Fruit fly (Drosophila melanogaster) whole organism, adult: Measurements from ENCODE around the gene CG18581.

Experiments
- CG11617 ChIP-seq: fragments of 200-800 bp; sonication (Bioruptor generic); optimal IDR thresholded peaks from 2 replicates; lab custom pipeline; 2017; ENCODE audit warnings: mild to moderate bottlenecking, missing biosample characterization, missing genetic modification reagents, missing genetic modification characterization
- CG1620 ChIP-seq: fragments of 200-800 bp; sonication (Bioruptor generic); optimal IDR thresholded peaks from 2 replicates; lab custom pipeline; 2016; ENCODE audit warnings: missing biosample characterization, missing genetic modification characterization
- CG5204 ChIP-seq: fragments of 200-800 bp; sonication (Bioruptor generic); optimal IDR thresholded peaks from 2 replicates; lab custom pipeline; 2016; ENCODE audit warnings: missing biosample characterization, missing genetic modification characterization
- Clk ChIP-seq: fragments of 200-800 bp; sonication (Bioruptor generic); optimal IDR thresholded peaks from 2 replicates; lab custom pipeline; 2017; ENCODE audit warnings: missing biosample characterization, missing genetic modification characterization
- Crg-1 ChIP-seq: fragments of 200-800 bp; sonication (Bioruptor generic); optimal IDR thresholded peaks from 2 replicates; lab custom pipeline; 2016; ENCODE audit warnings: missing biosample characterization, missing genetic modification characterization
- Hr96 ChIP-seq: fragments of 200-800 bp; sonication (Bioruptor generic); optimal IDR thresholded peaks from 2 replicates; lab custom pipeline; 2016; ENCODE audit warnings: missing biosample characterization, missing genetic modification characterization
- Mnt ChIP-seq: fragments of 200-800 bp; sonication (Bioruptor generic); optimal IDR thresholded peaks from 2 replicates; lab custom pipeline; 2016; ENCODE audit warnings: missing biosample characterization, mild to moderate bottlenecking, missing genetic modification characterization
- bab1 ChIP-seq: fragments of 200-800 bp; sonication (Bioruptor generic); optimal IDR thresholded peaks from 3 replicates; lab custom pipeline; 2019; ENCODE audit warnings: missing biosample characterization, mild to moderate bottlenecking, missing genetic modification characterization, moderate library complexity
- cnc ChIP-seq, 2 experiments: fragments of >200 bp; optimal IDR thresholded peaks; 2 replicates each; lab custom pipeline; 2017
- kay ChIP-seq: fragments of 200-800 bp; sonication (Bioruptor generic); peaks from one replicate; lab custom pipeline; 2016; ENCODE audit warnings: missing biosample characterization, missing genetic modification characterization, borderline replicate concordance

DNA sequence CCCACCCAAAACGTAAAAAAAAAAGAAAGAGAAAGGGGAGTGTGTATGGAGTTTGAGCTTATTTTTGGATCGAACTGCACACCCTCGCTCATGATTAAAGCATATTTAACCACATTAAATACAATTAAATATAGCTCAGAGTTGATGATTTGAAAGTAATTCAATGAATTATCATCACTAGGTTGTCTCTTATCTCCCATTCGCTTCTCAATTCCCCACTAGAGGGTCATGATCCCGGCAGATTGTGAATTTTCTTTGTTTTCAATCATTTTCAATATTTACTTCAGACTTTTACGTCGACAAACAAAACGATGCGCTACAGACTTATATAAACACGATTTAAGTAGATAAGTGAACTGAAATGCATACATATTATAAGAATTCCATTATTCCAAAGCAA is 26.4 kb upstream of the CG18581 start:
- TF ChIP-seq CG11617 (GFP tag; lab: Kevin White, UChicago) (no peak), Hr96 (GFP tag; lab: Kevin White, UChicago) (no peak), CG5204 (no peak), bab1 (no peak), kay (GFP tag; lab: Kevin White, UChicago) (no peak), Clk (GFP tag; lab: Kevin White, UChicago) (no peak), Mnt (GFP tag; lab: Kevin White, UChicago) (no peak), CG1620 (no peak), Crg-1 (no peak), cnc (optimal IDR thresholded peaks at IDR 0.05; lab: Kevin White, UChicago) (no peak)
